Worm (Caenorhabditis elegans) whole organism, L3 larva: ENCODE measurements around the gene F55A11.6.

Experiments
- R02D3.7 ChIP-seq: fragments of 150-350 bp; optimal IDR thresholded peaks from 2 replicates; lab custom pipeline; 2014; ENCODE audit warnings: missing biosample characterization, missing genetic modification characterization
- ZK546.5 ChIP-seq: sonication (generic microtip); optimal IDR thresholded peaks from 2 replicates; lab custom pipeline; 2017; ENCODE audit warnings: missing biosample characterization, missing genetic modification characterization
- aly-2 ChIP-seq: fragments of 150-350 bp; optimal IDR thresholded peaks from 2 replicates; lab custom pipeline; 2014; ENCODE audit warnings: missing biosample characterization, missing genetic modification characterization
- ama-1 ChIP-seq: fragments of 150-350 bp; optimal IDR thresholded peaks from 2 replicates; lab custom pipeline; 2018
- ceh-16 ChIP-seq: sonication (generic microtip); optimal IDR thresholded peaks from 2 replicates; lab custom pipeline; 2017; ENCODE audit warnings: missing biosample characterization, missing genetic modification characterization
- ceh-28 ChIP-seq: fragments of 150-350 bp; optimal IDR thresholded peaks from 2 replicates; lab custom pipeline; 2014; ENCODE audit warnings: missing biosample characterization, missing genetic modification reagents, missing genetic modification characterization
- ceh-82 ChIP-seq: fragments of 150-350 bp; optimal IDR thresholded peaks from 2 replicates; lab custom pipeline; 2014; ENCODE audit warnings: missing biosample characterization, missing genetic modification characterization
- ceh-9 ChIP-seq: sonication (generic microtip); optimal IDR thresholded peaks from 2 replicates; lab custom pipeline; 2018; ENCODE audit warnings: missing biosample characterization, missing genetic modification characterization
- daf-12 ChIP-seq: fragments of 150-350 bp; optimal IDR thresholded peaks from 2 replicates; lab custom pipeline; 2014; ENCODE audit warnings: missing biosample characterization, missing genetic modification reagents, missing genetic modification characterization
- egl-27 ChIP-seq: sonication (generic microtip); optimal IDR thresholded peaks from 4 replicates; lab custom pipeline; 2017; ENCODE audit warnings: missing biosample characterization, missing genetic modification reagents, missing genetic modification characterization
- elt-1 ChIP-seq: fragments of 150-350 bp; optimal IDR thresholded peaks from 2 replicates; lab custom pipeline; 2014; ENCODE audit warnings: missing biosample characterization, missing genetic modification characterization
- elt-2 ChIP-seq: sonication (generic microtip); optimal IDR thresholded peaks from 2 replicates; lab custom pipeline; 2016; ENCODE audit warnings: missing genetic modification reagents, mild to moderate bottlenecking, missing genetic modification characterization, missing compliant biosample characterization
- elt-3 ChIP-seq, 3 experiments: fragments of 150-350 bp in 1 of 3; sonication (generic microtip) in 2 of 3; optimal IDR thresholded peaks; 2 replicates in 2 of 3; 4 replicates in 1 of 3; lab custom pipeline; 2014 to 2017; ENCODE audit warnings: missing biosample characterization in 3 of 3, missing genetic modification characterization in 3 of 3
- fkh-10 ChIP-seq: sonication (generic microtip); optimal IDR thresholded peaks from 2 replicates; lab custom pipeline; 2017; ENCODE audit warnings: missing biosample characterization, missing genetic modification reagents, missing genetic modification characterization
- fkh-2 ChIP-seq: fragments of 150-350 bp; optimal IDR thresholded peaks from 2 replicates; lab custom pipeline; 2014; ENCODE audit warnings: missing biosample characterization, missing genetic modification reagents, missing genetic modification characterization
- fos-1 ChIP-seq: fragments of 150-350 bp; optimal IDR thresholded peaks from 2 replicates; lab custom pipeline; 2014; ENCODE audit warnings: missing biosample characterization, missing genetic modification characterization
- hmg-11 ChIP-seq: sonication (generic microtip); optimal IDR thresholded peaks from 2 replicates; lab custom pipeline; 2016; ENCODE audit warnings: missing genetic modification characterization, missing compliant biosample characterization
- jun-1 ChIP-seq: fragments of 150-350 bp; optimal IDR thresholded peaks from 2 replicates; lab custom pipeline; 2014; ENCODE audit warnings: missing biosample characterization, missing genetic modification reagents, missing genetic modification characterization
- lin-39 ChIP-seq: fragments of 150-350 bp; optimal IDR thresholded peaks from 2 replicates; lab custom pipeline; 2018; ENCODE audit warnings: missing biosample characterization, missing genetic modification reagents, missing genetic modification characterization
- lsy-12 ChIP-seq: sonication (generic microtip); optimal IDR thresholded peaks from 2 replicates; lab custom pipeline; 2016; ENCODE audit warnings: mild to moderate bottlenecking, missing genetic modification characterization, missing compliant biosample characterization
- mdl-1 ChIP-seq: fragments of 150-350 bp; optimal IDR thresholded peaks from 2 replicates; lab custom pipeline; 2014; ENCODE audit warnings: missing biosample characterization, missing genetic modification characterization
- mml-1 ChIP-seq: fragments of 150-350 bp; sonication (generic microtip); optimal IDR thresholded peaks from 3 replicates; lab custom pipeline; 2014; ENCODE audit warnings: missing biosample characterization, missing genetic modification characterization
- nfya-1 ChIP-seq: sonication (generic microtip); optimal IDR thresholded peaks from 2 replicates; lab custom pipeline; 2017; ENCODE audit warnings: missing genetic modification characterization, mild to moderate bottlenecking, missing compliant biosample characterization, antibody characterized with exemption, moderate library complexity; ENCODE audit not compliant: insufficient read depth
- nhr-11 ChIP-seq: fragments of 150-350 bp; optimal IDR thresholded peaks from 2 replicates; lab custom pipeline; 2014; ENCODE audit warnings: missing biosample characterization, missing genetic modification characterization
- nhr-12 ChIP-seq: fragments of 150-350 bp; optimal IDR thresholded peaks from 2 replicates; lab custom pipeline; 2014; ENCODE audit warnings: missing biosample characterization, missing genetic modification characterization
- nhr-23 ChIP-seq: fragments of 150-350 bp; optimal IDR thresholded peaks from 2 replicates; lab custom pipeline; 2014; ENCODE audit warnings: missing biosample characterization, missing genetic modification reagents, missing genetic modification characterization
- nhr-25 ChIP-seq: sonication (generic microtip); optimal IDR thresholded peaks from 2 replicates; lab custom pipeline; 2017; ENCODE audit warnings: missing biosample characterization, missing genetic modification characterization
- nhr-43 ChIP-seq: sonication (generic microtip); optimal IDR thresholded peaks from 2 replicates; lab custom pipeline; 2016; ENCODE audit warnings: mild to moderate bottlenecking, missing genetic modification characterization, missing compliant biosample characterization; ENCODE audit not compliant: poor library complexity, severe bottlenecking
- nhr-67 ChIP-seq: fragments of 150-350 bp; optimal IDR thresholded peaks from 2 replicates; lab custom pipeline; 2014; ENCODE audit warnings: missing biosample characterization, missing genetic modification characterization
- nhr-76 ChIP-seq: fragments of 150-350 bp; sonication (generic microtip); optimal IDR thresholded peaks from 5 replicates; lab custom pipeline; 2014; ENCODE audit warnings: missing biosample characterization, missing genetic modification characterization
- pha-4 ChIP-seq: fragments of 150-350 bp; optimal IDR thresholded peaks from 2 replicates; lab custom pipeline; 2014; ENCODE audit warnings: missing biosample characterization, missing genetic modification reagents, missing genetic modification characterization
- pqm-1 ChIP-seq: fragments of 150-350 bp; optimal IDR thresholded peaks from 2 replicates; lab custom pipeline; 2017; ENCODE audit warnings: missing biosample characterization, missing genetic modification characterization, inconsistent platforms
- skn-1 ChIP-seq: fragments of 150-350 bp; optimal IDR thresholded peaks from 2 replicates; lab custom pipeline; 2014; ENCODE audit warnings: missing biosample characterization, missing genetic modification characterization
- snpc-4 ChIP-seq: fragments of 150-350 bp; optimal IDR thresholded peaks from 2 replicates; lab custom pipeline; 2014; ENCODE audit warnings: missing biosample characterization, missing genetic modification characterization
- tbx-2 ChIP-seq: sonication (generic microtip); optimal IDR thresholded peaks from 2 replicates; lab custom pipeline; 2016; ENCODE audit warnings: mild to moderate bottlenecking, missing genetic modification characterization, missing compliant biosample characterization
- unc-39 ChIP-seq: sonication (generic microtip); optimal IDR thresholded peaks from 4 replicates; lab custom pipeline; 2017; ENCODE audit warnings: missing biosample characterization, missing genetic modification characterization
- unc-62 ChIP-seq: fragments of 150-350 bp; sonication (generic microtip); optimal IDR thresholded peaks from 4 replicates; lab custom pipeline; 2014; ENCODE audit warnings: missing biosample characterization, missing genetic modification reagents, missing genetic modification characterization
- zag-1 ChIP-seq: fragments of 150-350 bp; optimal IDR thresholded peaks from 2 replicates; lab custom pipeline; 2014; ENCODE audit warnings: missing biosample characterization, missing genetic modification characterization
- ztf-4 ChIP-seq: fragments of 150-350 bp; optimal IDR thresholded peaks from 2 replicates; lab custom pipeline; 2014; ENCODE audit warnings: missing biosample characterization, missing genetic modification characterization

The F55A11.6 gene

ce11 chrV:11797272-11797855 is 20.7 kb downstream of the F55A11.6 start:
- TF ChIP-seq nhr-43 (tag; lab: Kevin White, UChicago) (peak; percentile 47), elt-2 (tag; lab: Kevin White, UChicago) (no peak), nhr-11 (tag; lab: Kevin White, UChicago) (no peak), nhr-23 (tag; lab: Kevin White, UChicago) (no peak), nhr-25 (tag; lab: Kevin White, UChicago) (peak; percentile 79), nfya-1 (tag; lab: Kevin White, UChicago) (no peak), zag-1 (tag; lab: Kevin White, UChicago) (no peak)

- TF ChIP-seq jun-1 (tag; lab: Kevin White, UChicago) (no peak), pqm-1 (tag; lab: Kevin White, UChicago) (no peak)
Measured at ce11 chrV:11798320-11798719, 21.7 kb downstream of the F55A11.6 start.

- no peak for TF ChIP-seq pha-4 (tag; lab: Kevin White, UChicago)
- no peak for TF ChIP-seq elt-1
- peak; percentile 99 for TF ChIP-seq nhr-43 (tag; lab: Kevin White, UChicago)
- peak; percentile 78 for TF ChIP-seq tbx-2 (tag; lab: Kevin White, UChicago)
- TF ChIP-seq snpc-4 (tag; lab: Kevin White, UChicago): no peak
- TF ChIP-seq nhr-25 (tag; lab: Kevin White, UChicago): peak; percentile 98
- no peak for TF ChIP-seq lin-39 (tag; lab: Kevin White, UChicago)
- TF ChIP-seq ceh-9: no peak
- TF ChIP-seq fkh-10 (GFP tag; lab: Kevin White, UChicago): no peak
- TF ChIP-seq jun-1 (tag; lab: Kevin White, UChicago): no peak
- no peak for TF ChIP-seq unc-39 (tag; lab: Kevin White, UChicago)
- no peak for TF ChIP-seq ceh-82 (tag; lab: Kevin White, UChicago)
- no peak for TF ChIP-seq unc-62
- no peak for TF ChIP-seq fkh-2 (tag; lab: Kevin White, UChicago)
- TF ChIP-seq ceh-16 (tag; lab: Kevin White, UChicago): no peak
- no peak for TF ChIP-seq nhr-67
- peak; percentile 46 for TF ChIP-seq nfya-1 (tag; lab: Kevin White, UChicago)
- no peak for TF ChIP-seq aly-2 (tag; lab: Kevin White, UChicago)
- peak; percentile 43 for TF ChIP-seq egl-27 (tag; lab: Kevin White, UChicago)
- no peak for TF ChIP-seq nhr-12 (tag; lab: Kevin White, UChicago)
- peak; percentile 53 for TF ChIP-seq lsy-12 (tag; lab: Kevin White, UChicago)
- TF ChIP-seq nhr-23 (tag; lab: Kevin White, UChicago): peak; percentile 98
- TF ChIP-seq hmg-11 (tag; lab: Kevin White, UChicago): no peak
- TF ChIP-seq R02D3.7 (tag; lab: Kevin White, UChicago): peak; percentile 0
- peak; percentile 35 for TF ChIP-seq nhr-76 (tag; lab: Kevin White, UChicago)
- TF ChIP-seq daf-12: no peak
- no peak for TF ChIP-seq ZK546.5 (tag; lab: Kevin White, UChicago)
- TF ChIP-seq ama-1 (lab: Kevin White, UChicago): no peak
- peak; percentile 19 for TF ChIP-seq ceh-28 (tag; lab: Kevin White, UChicago)
- no peak for TF ChIP-seq skn-1
- TF ChIP-seq mdl-1 (tag; lab: Kevin White, UChicago): peak; percentile 88
- peak; percentile 55 for TF ChIP-seq ztf-4 (tag; lab: Kevin White, UChicago)
- no peak for TF ChIP-seq fos-1 (tag; lab: Kevin White, UChicago)
- TF ChIP-seq zag-1 (tag; lab: Kevin White, UChicago): no peak
- peak in 1 of 3 experiments; percentile 49 for TF ChIP-seq elt-3 (tag; optimal IDR thresholded peaks at IDR 0.05; lab: Kevin White, UChicago)
- TF ChIP-seq mml-1 (tag; lab: Kevin White, UChicago): peak; percentile 85
Measured at ce11 chrV:11799252-11799822, 22.7 kb downstream of the F55A11.6 start.
